Fruit fly (Drosophila melanogaster) whole organism, prepupa: Measurements from ENCODE around the gene Sfp24C1.

ENCODE experiments used
- CG1621 ChIP-seq: fragments of 200-800 bp; sonication (Bioruptor generic); optimal IDR thresholded peaks from 3 replicates; lab custom pipeline; 2018; ENCODE audit warnings: missing biosample characterization, mild to moderate bottlenecking, missing genetic modification characterization
- CG4318 ChIP-seq: fragments of 200-800 bp; sonication (Bioruptor generic); optimal IDR thresholded peaks from 3 replicates; lab custom pipeline; 2017; ENCODE audit warnings: missing biosample characterization, mild to moderate bottlenecking, missing genetic modification characterization
- CG6808 ChIP-seq: fragments of 200-800 bp; sonication (Bioruptor generic); optimal IDR thresholded peaks from 3 replicates; lab custom pipeline; 2017; ENCODE audit warnings: missing biosample characterization, missing genetic modification characterization, mild to moderate bottlenecking, moderate library complexity, missing genetic modification reagents
- Eip75B ChIP-seq: fragments of 200-800 bp; sonication (Bioruptor generic); optimal IDR thresholded peaks from 3 replicates; lab custom pipeline; 2016; ENCODE audit warnings: missing biosample characterization, missing genetic modification characterization
- Sox14 ChIP-seq: fragments of 200-800 bp; sonication (Bioruptor generic); optimal IDR thresholded peaks from 3 replicates; lab custom pipeline; 2016; ENCODE audit warnings: missing biosample characterization, missing genetic modification characterization
- cyc ChIP-seq: fragments of 200-800 bp; sonication (Bioruptor generic); optimal IDR thresholded peaks from 3 replicates; lab custom pipeline; 2016; ENCODE audit warnings: missing biosample characterization, missing genetic modification characterization
- fkh ChIP-seq: fragments of 200-800 bp; sonication (Bioruptor generic); optimal IDR thresholded peaks from 3 replicates; lab custom pipeline; 2017; ENCODE audit warnings: missing biosample characterization, mild to moderate bottlenecking, missing genetic modification characterization, moderate library complexity
- topi ChIP-seq: fragments of 200-800 bp; sonication (Bioruptor generic); optimal IDR thresholded peaks from 3 replicates; lab custom pipeline; 2016; ENCODE audit warnings: missing biosample characterization, missing genetic modification characterization
- vri ChIP-seq: fragments of 200-800 bp; sonication (Bioruptor generic); optimal IDR thresholded peaks from 3 replicates; lab custom pipeline; 2016; ENCODE audit warnings: missing biosample characterization, mild to moderate bottlenecking, missing genetic modification characterization

dm6 chr2L:3685139-3685851, 15.2 kb upstream of the Sfp24C1 start:
- TF ChIP-seq Sox14 (GFP tag; lab: Kevin White, UChicago) (no peak), Eip75B (no peak), CG4318 (GFP tag; lab: Kevin White, UChicago) (no peak), vri (GFP tag; lab: Kevin White, UChicago) (no peak), fkh (no peak), topi (no peak), CG1621 (tag; lab: Kevin White, UChicago) (no peak), CG6808 (GFP tag; lab: Kevin White, UChicago) (no peak), cyc (GFP tag; lab: Kevin White, UChicago) (no peak)
